Fruit fly (Drosophila melanogaster) ovary, adult (tissue): ENCODE results near the gene spo.

Experiments
- CG17801 ChIP-seq: fragments of 200-800 bp; optimal IDR thresholded peaks from 2 replicates; lab custom pipeline; 2019; ENCODE audit warnings: missing biosample characterization, mild to moderate bottlenecking, missing genetic modification characterization, moderate library complexity; ENCODE audit not compliant: partially characterized antibody

Gene spo

DNA sequence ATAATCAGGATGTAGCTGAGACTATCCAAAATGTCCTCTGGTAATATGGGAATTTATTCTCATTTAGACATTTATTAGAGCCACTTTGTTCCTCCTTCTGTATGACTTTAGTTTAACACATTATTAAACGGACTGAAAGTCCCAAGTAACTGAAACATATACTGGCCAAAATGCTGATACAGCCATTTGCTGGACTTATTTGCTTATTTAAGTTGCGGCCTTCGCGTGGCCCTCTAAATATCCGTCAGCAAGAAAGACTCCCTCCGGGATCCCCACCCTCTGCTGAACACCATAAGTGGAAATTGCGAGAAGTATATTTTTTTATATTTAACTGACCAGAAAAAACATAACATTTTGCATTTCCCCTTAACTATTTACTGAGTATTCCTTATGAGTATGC, at the start of gene spo:
spo (minus strand) TSS at position 135 of the 400 bp plus-strand sequence.
- TF ChIP-seq CG17801 = no peak

- TF ChIP-seq CG17801 = no peak
Measured at dm6 chr3L:5641547-5641946, 49.2 kb upstream of the spo start.

DNA sequence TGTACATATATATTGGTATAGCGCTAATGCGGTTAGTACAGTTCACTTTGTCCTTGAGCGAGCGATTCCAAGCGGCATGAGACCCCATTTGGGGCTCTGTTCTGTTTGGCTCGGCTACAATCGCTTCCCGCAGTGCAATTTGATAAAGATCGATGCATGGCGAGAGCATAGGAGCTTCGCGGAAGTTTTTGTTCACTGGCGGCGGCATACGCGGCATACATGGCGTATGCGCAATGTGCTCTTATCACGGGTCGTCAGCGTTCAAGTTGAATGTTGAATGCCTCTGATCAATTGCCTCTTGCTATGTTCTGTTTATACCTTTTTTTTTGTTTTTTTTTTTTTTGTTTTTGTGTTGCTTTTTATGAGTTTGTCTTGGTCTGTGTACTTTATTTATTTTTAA, 48.7 kb upstream of the spo start:
- TF ChIP-seq CG17801 = no peak

DNA sequence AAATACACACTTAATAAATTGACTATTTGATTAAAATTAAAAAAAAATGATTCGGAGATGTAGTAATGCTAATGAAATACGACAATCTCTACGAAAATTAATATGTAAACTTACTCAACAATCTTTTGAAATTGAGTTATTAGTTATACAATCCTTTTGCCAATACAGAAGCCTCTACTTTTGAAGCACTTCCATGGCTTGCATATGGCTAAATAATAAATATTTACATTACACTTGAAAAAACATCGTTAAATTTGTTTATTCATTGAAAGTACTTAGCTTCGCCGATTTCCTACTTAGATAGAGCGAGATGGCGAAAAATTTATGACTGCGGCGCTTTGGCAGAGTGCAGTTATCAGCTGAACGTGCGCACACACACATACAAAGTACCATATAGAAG, 48.3 kb upstream of the spo start:
- no peak for TF ChIP-seq CG17801

dm6 chr3L:5639474-5639873, 47.1 kb upstream of the spo start:
- no peak for TF ChIP-seq CG17801

DNA sequence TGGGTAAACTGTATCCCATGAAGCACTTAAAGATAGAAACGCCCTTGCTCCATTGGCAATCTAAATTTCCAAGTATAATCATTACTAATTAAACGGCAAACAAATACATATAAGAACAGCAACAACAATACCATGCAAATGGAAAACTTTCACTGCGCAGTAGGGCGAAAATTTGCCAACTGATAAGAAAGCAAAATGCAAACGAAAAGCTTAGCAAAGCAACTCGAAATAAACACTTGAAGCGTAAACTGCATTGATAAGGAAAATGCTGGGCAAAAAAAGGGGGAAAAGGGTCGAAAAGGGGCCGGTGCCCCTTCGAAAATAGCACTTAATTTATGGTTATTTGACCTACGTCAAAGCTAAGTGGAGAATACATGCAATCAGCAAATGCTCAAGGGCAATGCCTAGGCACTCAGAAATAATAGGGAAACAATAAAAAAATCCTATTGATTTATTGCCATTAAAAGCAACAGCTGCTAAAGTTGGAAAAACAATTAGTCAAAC, 46.2 kb upstream of the spo start:
- no peak for TF ChIP-seq CG17801

dm6 chr3L:5637477-5637876, 45.1 kb upstream of the spo start:
- TF ChIP-seq CG17801 = no peak

- no peak for TF ChIP-seq CG17801
Measured at dm6 chr3L:5635237-5636025, 43.1 kb upstream of the spo start.

- TF ChIP-seq CG17801 = no peak
Measured at dm6 chr3L:5634188-5634894, 42.0 kb upstream of the spo start.

DNA sequence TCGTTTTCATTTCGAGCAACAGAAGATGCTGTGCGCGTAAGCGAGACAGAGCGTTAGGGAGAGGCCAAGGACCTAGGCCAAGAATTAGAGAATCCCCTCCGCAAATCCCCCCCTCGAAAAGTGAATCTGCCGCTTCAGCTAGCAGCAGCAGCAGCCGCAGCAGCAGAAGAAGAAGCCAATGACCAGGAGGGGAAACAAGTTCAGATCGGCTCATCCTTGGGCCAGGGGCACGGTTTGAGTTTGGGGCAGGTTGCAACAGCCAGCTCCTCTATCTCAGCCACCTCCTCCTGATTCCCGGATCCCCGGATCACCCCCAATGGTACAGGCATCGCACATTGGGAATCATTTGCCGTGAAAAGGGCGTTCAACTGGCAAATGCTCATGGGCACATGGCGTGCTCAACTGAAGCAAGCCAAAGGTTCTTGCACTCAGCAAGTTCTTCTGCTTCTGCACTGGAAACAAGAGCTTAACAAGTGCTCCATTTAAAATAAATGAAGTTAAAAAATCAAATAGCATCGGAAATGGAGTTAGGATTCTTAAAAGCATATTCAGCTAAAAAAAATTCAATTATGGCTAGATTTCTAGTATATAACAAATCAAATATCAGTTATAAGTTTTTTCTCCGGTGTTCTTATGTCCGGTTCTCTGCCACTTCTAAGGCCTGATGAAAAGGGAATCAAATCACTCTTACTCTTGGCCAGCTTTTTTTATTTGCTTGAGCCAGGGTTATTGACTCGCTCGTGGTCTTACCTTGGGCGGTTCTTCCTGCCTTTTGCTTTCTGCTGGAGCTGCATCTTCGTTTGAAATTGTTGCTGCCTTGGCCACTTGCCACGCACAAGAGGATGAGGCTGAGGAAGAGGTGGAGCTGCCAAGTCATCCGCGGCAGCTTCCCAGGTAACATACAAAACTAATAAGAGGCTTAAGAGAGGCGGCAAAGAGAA, 41.1 kb upstream of the spo start:
- no peak for TF ChIP-seq CG17801

DNA sequence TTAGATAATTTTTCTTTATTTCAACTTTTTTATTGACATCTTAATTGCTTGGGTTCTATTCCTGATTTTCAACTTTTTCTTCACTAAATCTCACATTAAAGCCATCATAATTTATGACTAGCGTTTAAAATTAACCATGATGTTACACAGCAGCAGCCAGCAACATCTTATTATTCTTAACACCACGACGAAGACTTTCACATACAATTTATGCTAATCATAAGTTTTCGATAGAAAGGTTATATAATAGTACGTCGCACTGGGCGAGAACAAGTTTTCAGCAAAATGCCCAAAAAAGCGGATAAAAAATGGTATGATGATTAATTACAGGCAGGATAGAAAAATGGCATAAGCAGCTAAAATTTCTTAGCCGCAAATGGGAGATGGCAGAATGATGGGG, 39.5 kb upstream of the spo start:
- TF ChIP-seq CG17801 = no peak

- TF ChIP-seq CG17801 = no peak
Measured at dm6 chr3L:5630608-5631080, 38.3 kb upstream of the spo start, which contains the start of gene Blimp-1. TSS of gene Blimp-1 (plus strand) at chr3L:5630983.

dm6 chr3L:5630176-5630583, 37.8 kb upstream of the spo start:
- no peak for TF ChIP-seq CG17801

dm6 chr3L:5627816-5628215, 35.4 kb upstream of the spo start:
- TF ChIP-seq CG17801 = no peak

- TF ChIP-seq CG17801 = no peak
Measured at dm6 chr3L:5626465-5626864, 34.1 kb upstream of the spo start.

- no peak for TF ChIP-seq CG17801
Measured at dm6 chr3L:5625121-5625667, 32.8 kb upstream of the spo start.
